Worm (Caenorhabditis elegans) whole organism, L1 larva: ENCODE measurements around the gene snap-1.

Experiments used
- C04F5.9 ChIP-seq: sonication (generic microtip); optimal IDR thresholded peaks from 2 replicates; lab custom pipeline; 2016; ENCODE audit warnings: missing genetic modification characterization, missing compliant biosample characterization
- aly-2 ChIP-seq: fragments of 150-350 bp; optimal IDR thresholded peaks from 2 replicates; lab custom pipeline; 2014; ENCODE audit warnings: missing biosample characterization, missing genetic modification characterization
- ceh-63 ChIP-seq: fragments of 200-800 bp; sonication (Bioruptor generic); optimal IDR thresholded peaks from 2 replicates; lab custom pipeline; 2018; ENCODE audit warnings: mild to moderate bottlenecking, missing genetic modification characterization, missing compliant biosample characterization
- ceh-88 ChIP-seq: fragments of 200-800 bp; sonication (Bioruptor generic); IDR thresholded peaks from 2 replicates; pipeline ENCODE4 v1.3.6; 2022; ENCODE audit warnings: missing genetic modification characterization, missing compliant biosample characterization
- ceh-90 ChIP-seq: sonication (generic microtip); optimal IDR thresholded peaks from 2 replicates; lab custom pipeline; 2016; ENCODE audit warnings: missing genetic modification characterization, missing compliant biosample characterization
- ces-1 ChIP-seq: fragments of 150-350 bp; optimal IDR thresholded peaks from 2 replicates; lab custom pipeline; 2014; ENCODE audit warnings: missing biosample characterization, missing genetic modification reagents, missing genetic modification characterization
- dpl-1 ChIP-seq, 3 experiments: fragments of 150-350 bp in 2 of 3; sonication (generic microtip) in 1 of 3; optimal IDR thresholded peaks; 2 replicates each; lab custom pipeline; 2014 to 2017; ENCODE audit warnings: missing biosample characterization in 3 of 3, missing genetic modification characterization in 3 of 3, missing genetic modification reagents in 3 of 3
- efl-1 ChIP-seq, 4 experiments: fragments of 150-350 bp; optimal IDR thresholded peaks in 3 of 4; peaks in 1 of 4; 1 replicate in 1 of 4; 2 replicates in 3 of 4; lab custom pipeline; 2014; ENCODE audit warnings: missing biosample characterization in 2 of 4, missing genetic modification characterization in 2 of 4, missing genetic modification reagents in 2 of 4
- egl-13 ChIP-seq: sonication (generic microtip); optimal IDR thresholded peaks from 2 replicates; lab custom pipeline; 2016; ENCODE audit warnings: missing genotype, missing genetic modification reagents, missing genetic modification characterization, missing compliant biosample characterization
- fkh-10 ChIP-seq: sonication (generic microtip); optimal IDR thresholded peaks from 2 replicates; lab custom pipeline; 2017; ENCODE audit warnings: missing biosample characterization, missing genetic modification reagents, missing genetic modification characterization
- fkh-4 ChIP-seq: sonication (generic microtip); optimal IDR thresholded peaks from 2 replicates; lab custom pipeline; 2016; ENCODE audit warnings: missing compliant biosample characterization, missing genetic modification characterization, borderline replicate concordance
- fos-1 ChIP-seq: fragments of 150-350 bp; optimal IDR thresholded peaks from 2 replicates; lab custom pipeline; 2014; ENCODE audit warnings: missing biosample characterization, missing genetic modification characterization
- hlh-17 ChIP-seq: fragments of 200-800 bp; sonication (Bioruptor generic); optimal IDR thresholded peaks from 2 replicates; lab custom pipeline; 2018; ENCODE audit warnings: missing genetic modification characterization, mild to moderate bottlenecking, missing compliant biosample characterization, moderate library complexity, borderline replicate concordance
- hlh-4 ChIP-seq: sonication (generic microtip); optimal IDR thresholded peaks from 2 replicates; lab custom pipeline; 2016; ENCODE audit warnings: mild to moderate bottlenecking, missing genetic modification characterization, missing compliant biosample characterization
- hpl-2 ChIP-seq: fragments of 150-350 bp; optimal IDR thresholded peaks from 2 replicates; lab custom pipeline; 2014; ENCODE audit warnings: missing biosample characterization, missing genetic modification reagents, missing genetic modification characterization
- irx-1 ChIP-seq: sonication (generic microtip); optimal IDR thresholded peaks from 2 replicates; lab custom pipeline; 2016; ENCODE audit warnings: missing genetic modification characterization, missing compliant biosample characterization
- isw-1 ChIP-seq: fragments of 200-800 bp; sonication (Bioruptor generic); IDR thresholded peaks from 2 replicates; pipeline ENCODE4 v1.3.6; 2022; ENCODE audit warnings: missing genetic modification characterization, missing compliant biosample characterization
- jun-1 ChIP-seq: fragments of 150-350 bp; optimal IDR thresholded peaks from 2 replicates; lab custom pipeline; 2014; ENCODE audit warnings: missing biosample characterization, missing genetic modification reagents, missing genetic modification characterization
- lsy-2 ChIP-seq, 2 experiments: fragments of 150-350 bp; optimal IDR thresholded peaks; 2 replicates each; lab custom pipeline; 2014; ENCODE audit warnings: missing biosample characterization in 2 of 2, missing genetic modification characterization in 2 of 2
- mab-9 ChIP-seq: fragments of 200-800 bp; sonication (Bioruptor generic); IDR thresholded peaks from 2 replicates; pipeline ENCODE4 v1.3.6; 2022; ENCODE audit warnings: missing genetic modification reagents, missing genetic modification characterization, missing compliant biosample characterization
- nhr-11 ChIP-seq: fragments of 150-350 bp; optimal IDR thresholded peaks from 2 replicates; lab custom pipeline; 2014; ENCODE audit warnings: missing biosample characterization, missing genetic modification characterization
- nhr-12 ChIP-seq: sonication (generic microtip); optimal IDR thresholded peaks from 2 replicates; lab custom pipeline; 2017; ENCODE audit warnings: missing biosample characterization, missing genetic modification characterization
- nhr-20 ChIP-seq: sonication (generic microtip); optimal IDR thresholded peaks from 2 replicates; lab custom pipeline; 2016; ENCODE audit warnings: mild to moderate bottlenecking, missing genetic modification characterization, missing compliant biosample characterization
- nhr-28 ChIP-seq: fragments of 150-350 bp; optimal IDR thresholded peaks from 2 replicates; lab custom pipeline; 2014; ENCODE audit warnings: missing biosample characterization, missing genetic modification characterization
- nhr-47 ChIP-seq: sonication (generic microtip); optimal IDR thresholded peaks from 2 replicates; lab custom pipeline; 2016; ENCODE audit warnings: mild to moderate bottlenecking, missing genetic modification characterization, moderate library complexity, missing compliant biosample characterization
- nhr-71 ChIP-seq: sonication (generic microtip); optimal IDR thresholded peaks from 2 replicates; lab custom pipeline; 2016; ENCODE audit warnings: mild to moderate bottlenecking, missing genetic modification characterization, moderate library complexity, missing compliant biosample characterization
- nhr-77 ChIP-seq: fragments of 150-350 bp; optimal IDR thresholded peaks from 2 replicates; lab custom pipeline; 2014; ENCODE audit warnings: missing biosample characterization, missing genetic modification characterization
- pax-3 ChIP-seq: fragments of 200-800 bp; sonication (Bioruptor generic); optimal IDR thresholded peaks from 2 replicates; lab custom pipeline; 2018; ENCODE audit warnings: mild to moderate bottlenecking, missing genetic modification characterization, moderate library complexity, missing compliant biosample characterization
- pqm-1 ChIP-seq: sonication (generic microtip); optimal IDR thresholded peaks from 3 replicates; lab custom pipeline; 2017; ENCODE audit warnings: missing biosample characterization, missing genetic modification characterization
- sox-4 ChIP-seq: sonication (generic microtip); optimal IDR thresholded peaks from 2 replicates; lab custom pipeline; 2016; ENCODE audit warnings: missing genetic modification characterization, missing compliant biosample characterization
- tbx-2 ChIP-seq: sonication (generic microtip); optimal IDR thresholded peaks from 2 replicates; lab custom pipeline; 2016; ENCODE audit warnings: missing genetic modification characterization, missing compliant biosample characterization
- tlp-1 ChIP-seq: fragments of 150-350 bp; optimal IDR thresholded peaks from 2 replicates; lab custom pipeline; 2014; ENCODE audit warnings: missing biosample characterization, missing genetic modification characterization
- unc-62 ChIP-seq: fragments of 150-350 bp; optimal IDR thresholded peaks from 2 replicates; lab custom pipeline; 2014; ENCODE audit warnings: missing biosample characterization, missing genetic modification reagents, missing genetic modification characterization
- unc-98 ChIP-seq: fragments of 200-800 bp; sonication (Bioruptor generic); IDR thresholded peaks from 2 replicates; pipeline ENCODE4 v1.3.6; 2022; ENCODE audit warnings: missing genetic modification characterization, missing compliant biosample characterization
- vab-15 ChIP-seq: sonication (generic microtip); optimal IDR thresholded peaks from 2 replicates; lab custom pipeline; 2017; ENCODE audit warnings: missing genotype, mild to moderate bottlenecking, missing genetic modification characterization, missing compliant biosample characterization
- xbp-1 ChIP-seq: sonication (generic microtip); optimal IDR thresholded peaks from 2 replicates; lab custom pipeline; 2016; ENCODE audit warnings: missing genetic modification characterization, missing compliant biosample characterization
- zag-1 ChIP-seq: fragments of 150-350 bp; optimal IDR thresholded peaks from 2 replicates; lab custom pipeline; 2014; ENCODE audit warnings: missing biosample characterization, missing genetic modification characterization
- ztf-4 ChIP-seq: fragments of 150-350 bp; optimal IDR thresholded peaks from 2 replicates; lab custom pipeline; 2014; ENCODE audit warnings: missing biosample characterization, missing genetic modification characterization

snap-1 gene

ce11 chrV:8108670-8109069 lies 21.7 kb upstream of the snap-1 start, which contains the start of gene myo-5:
Gene myo-5 (plus strand): TSS chrV:8108970.
- no peak for TF ChIP-seq isw-1 (GFP tag; lab: Robert Waterston, UW)
- no peak for TF ChIP-seq efl-1 (optimal IDR thresholded peaks at IDR 0.05; lab: Kevin White, UChicago)
- TF ChIP-seq efl-1 (GFP tag; optimal IDR thresholded peaks at IDR 0.05 in 1 of 2; lab: Kevin White, UChicago) = peak in 1 of 2 experiments; percentile 15

- TF ChIP-seq hpl-2 (GFP tag; lab: Kevin White, UChicago) (no peak), egl-13 (no peak), nhr-77 (tag; lab: Kevin White, UChicago) (peak; percentile 74), ztf-4 (tag; lab: Kevin White, UChicago) (no peak), nhr-11 (no peak), jun-1 (tag; lab: Kevin White, UChicago) (no peak), tbx-2 (tag; lab: Kevin White, UChicago) (peak; percentile 34), fkh-10 (GFP tag; lab: Kevin White, UChicago) (no peak), nhr-12 (no peak)
Observed at ce11 chrV:8110816-8111215, 19.6 kb upstream of the snap-1 start.

- no peak for TF ChIP-seq nhr-28
- TF ChIP-seq, all 84 proteins: peak for 0
Observed at ce11 chrV:8114542-8114941, 15.9 kb upstream of the snap-1 start.

- TF ChIP-seq nhr-12 (no peak), vab-15 (tag; lab: Kevin White, UChicago) (no peak), hlh-4 (tag; lab: Kevin White, UChicago) (no peak), mab-9 (GFP tag; lab: Robert Waterston, UW) (no peak), nhr-20 (tag; lab: Kevin White, UChicago) (no peak), fkh-4 (tag; lab: Kevin White, UChicago) (no peak), pqm-1 (tag; lab: Kevin White, UChicago) (no peak), irx-1 (tag; lab: Kevin White, UChicago) (no peak), pax-3 (tag; lab: Kevin White, UChicago) (no peak), ceh-90 (tag; lab: Kevin White, UChicago) (no peak), C04F5.9 (tag; lab: Kevin White, UChicago) (no peak), ceh-88 (GFP tag; lab: Robert Waterston, UW) (no peak), zag-1 (tag; lab: Kevin White, UChicago) (no peak), aly-2 (tag; lab: Kevin White, UChicago) (no peak), egl-13 (no peak), ztf-4 (tag; lab: Kevin White, UChicago) (no peak), xbp-1 (tag; lab: Kevin White, UChicago) (no peak), lsy-2 (tag; optimal IDR thresholded peaks at IDR 0.05; lab: Kevin White, UChicago) (no peak)
Observed at ce11 chrV:8117964-8118363, 12.4 kb upstream of the snap-1 start, which contains the start of gene D1014.7. Gene D1014.7 (plus strand): TSS chrV:8118264.

ce11 chrV:8120868-8121267 lies 9.5 kb upstream of the snap-1 start, which contains the start of gene D1014.6:
Gene D1014.6 (plus strand): TSS chrV:8121168.
- no peak for TF ChIP-seq lsy-2 (tag; optimal IDR thresholded peaks at IDR 0.05; lab: Kevin White, UChicago)
- no peak for TF ChIP-seq unc-62 (GFP tag; lab: Kevin White, UChicago)
- no peak for TF ChIP-seq isw-1 (GFP tag; lab: Robert Waterston, UW)
- no peak for TF ChIP-seq sox-4 (tag; lab: Kevin White, UChicago)
- TF ChIP-seq nhr-71 (tag; lab: Kevin White, UChicago) = no peak
- TF ChIP-seq zag-1 (tag; lab: Kevin White, UChicago) = no peak
- no peak for TF ChIP-seq hlh-17
- no peak for TF ChIP-seq tlp-1 (tag; lab: Kevin White, UChicago)
- no peak for TF ChIP-seq fos-1 (tag; lab: Kevin White, UChicago)
- no peak for TF ChIP-seq efl-1 (optimal IDR thresholded peaks at IDR 0.05; lab: Kevin White, UChicago)
- TF ChIP-seq efl-1 (GFP tag; optimal IDR thresholded peaks at IDR 0.05 in 1 of 2; lab: Kevin White, UChicago) = no peak
- TF ChIP-seq aly-2 (tag; lab: Kevin White, UChicago) = no peak
- no peak for TF ChIP-seq fkh-10 (GFP tag; lab: Kevin White, UChicago)
- TF ChIP-seq ceh-63 (GFP tag; lab: Kevin White, UChicago) = no peak
- TF ChIP-seq nhr-12 = no peak
- TF ChIP-seq mab-9 (GFP tag; lab: Robert Waterston, UW) = no peak
- TF ChIP-seq ces-1 (GFP tag; lab: Kevin White, UChicago) = no peak
- TF ChIP-seq dpl-1 (GFP tag; optimal IDR thresholded peaks at IDR 0.05; lab: Kevin White, UChicago) = no peak
- TF ChIP-seq unc-98 (GFP tag; lab: Robert Waterston, UW) = no peak
- no peak for TF ChIP-seq nhr-47 (tag; lab: Kevin White, UChicago)
- TF ChIP-seq ceh-90 (tag; lab: Kevin White, UChicago) = no peak
- TF ChIP-seq, all 84 proteins: peak for 0
